Fruit fly (Drosophila melanogaster): ENCODE measurements around the gene ph-p.

dm6 chrX:2138342-2138416 lies at the start of gene ph-p:
- TF ChIP-seq D1 (tag; optimal IDR thresholded peaks at IDR 0.05) = no peak
- TF ChIP-seq fd96Ca (GFP tag; IDR thresholded peaks at IDR 0.05) = no peak
- TF ChIP-seq Ets98B (GFP tag; IDR thresholded peaks at IDR 0.05) = no peak
- no peak for TF ChIP-seq CG14655 (GFP tag; optimal IDR thresholded peaks at IDR 0.05)
- no peak for TF ChIP-seq Snoo (tag; optimal IDR thresholded peaks at IDR 0.05)
- TF ChIP-seq CG17806 (tag; optimal IDR thresholded peaks at IDR 0.05) = no peak
- TF ChIP-seq CG34367 (tag; optimal IDR thresholded peaks at IDR 0.05) = no peak
- no peak for TF ChIP-seq EcR (GFP tag; optimal IDR thresholded peaks at IDR 0.05)
- TF ChIP-seq CG8159 (tag; optimal IDR thresholded peaks at IDR 0.05) = no peak
- TF ChIP-seq CG4496 (GFP tag; IDR thresholded peaks at IDR 0.05) = no peak
- TF ChIP-seq Pif1A (GFP tag; optimal IDR thresholded peaks at IDR 0.05) = no peak
- no peak for TF ChIP-seq CG12605 (GFP tag; IDR thresholded peaks at IDR 0.05)
- TF ChIP-seq CG15710 (tag; optimal IDR thresholded peaks at IDR 0.05) = no peak
- no peak for TF ChIP-seq CG32121 (GFP tag; IDR thresholded peaks at IDR 0.05)

All from whole organism, pupa.